Fruit fly (Drosophila melanogaster): ENCODE results near the gene CG31637.

dm6 chr2L:6536044-6536581 lies 37.7 kb downstream of the CG31637 start:
- no peak for TF ChIP-seq kay (GFP tag; ENCODE audit: borderline replicate concordance)
- no peak for TF ChIP-seq CG14711 (tag; optimal IDR thresholded peaks at IDR 0.05)
- TF ChIP-seq Crg-1 (GFP tag; optimal IDR thresholded peaks at IDR 0.05) = no peak
- TF ChIP-seq CG5204 (GFP tag; optimal IDR thresholded peaks at IDR 0.05) = no peak
- TF ChIP-seq toe (GFP tag; optimal IDR thresholded peaks at IDR 0.05) = no peak
- TF ChIP-seq CG12768 (GFP tag; optimal IDR thresholded peaks at IDR 0.05) = no peak
- TF ChIP-seq CG33017 (tag; optimal IDR thresholded peaks at IDR 0.05) = no peak
- TF ChIP-seq Mnt (GFP tag; optimal IDR thresholded peaks at IDR 0.05) = no peak
- no peak for TF ChIP-seq Hr96 (GFP tag; optimal IDR thresholded peaks at IDR 0.05)
- TF ChIP-seq Clk (GFP tag; optimal IDR thresholded peaks at IDR 0.05) = no peak
- no peak for TF ChIP-seq CG1620 (GFP tag; optimal IDR thresholded peaks at IDR 0.05)
- TF ChIP-seq bab1 (GFP tag; optimal IDR thresholded peaks at IDR 0.05) = no peak
- no peak for TF ChIP-seq pad (GFP tag; optimal IDR thresholded peaks at IDR 0.05)
- TF ChIP-seq CG7045 (GFP tag; optimal IDR thresholded peaks at IDR 0.05) = no peak
